Fruit fly (Drosophila melanogaster): ENCODE results near the gene CG32110.

Gene CG32110

DNA sequence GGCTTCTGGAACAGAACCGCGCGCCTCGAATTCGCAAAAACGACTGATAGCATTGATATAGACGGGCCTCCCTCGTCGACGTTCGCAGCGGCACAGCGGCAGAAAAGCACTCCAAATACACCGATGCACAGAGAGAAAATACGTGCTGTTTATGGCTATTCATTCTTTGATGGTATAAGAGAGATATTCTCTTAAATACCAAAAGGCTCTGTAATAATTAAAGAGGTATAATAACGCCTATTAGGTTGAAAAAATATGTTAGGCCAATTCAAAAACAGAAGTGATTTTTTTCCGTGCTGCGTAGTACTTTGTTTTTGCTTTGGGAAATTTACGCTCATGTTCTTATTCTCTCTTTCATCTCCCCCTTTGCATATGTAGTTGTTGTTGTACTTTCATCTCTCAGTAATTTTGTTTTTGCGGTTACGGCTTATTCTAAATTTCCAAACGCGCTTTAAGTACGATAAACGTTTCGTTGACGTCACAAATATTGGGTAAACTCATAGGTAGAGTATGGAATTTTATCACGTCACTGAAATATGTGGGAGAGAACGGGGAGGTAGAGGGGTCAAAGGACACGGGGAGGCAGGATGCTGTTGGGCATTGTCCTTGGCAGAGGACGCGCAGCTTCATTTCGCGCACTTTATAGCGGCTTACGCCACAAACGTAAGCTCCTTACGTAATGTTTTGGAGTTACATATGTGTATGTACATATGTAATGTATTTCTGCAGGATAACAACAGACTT, 34.7 kb downstream of the CG32110 start, which contains the start of gene nebu (continued):
- TF ChIP-seq Deaf1 (tag; optimal IDR thresholded peaks at IDR 0.05) (peak; percentile 86), slou (GFP tag; optimal IDR thresholded peaks at IDR 0.05) (peak; percentile 86), E2f1 (GFP tag; IDR thresholded peaks at IDR 0.05) (peak; percentile 97), Mrtf (GFP tag; IDR thresholded peaks at IDR 0.05) (peak; percentile 96), nerfin-2 (GFP tag; IDR thresholded peaks at IDR 0.05; ENCODE audit: partially characterized antibody) (no peak), eve (GFP tag; optimal IDR thresholded peaks at IDR 0.05) (peak in 1 of 2 experiments; percentile 95), CG11398 (GFP tag; optimal IDR thresholded peaks at IDR 0.05) (peak; percentile 90), CG8924 (tag; optimal IDR thresholded peaks at IDR 0.05) (peak; percentile 96), twi (tag; optimal IDR thresholded peaks at IDR 0.05) (peak; percentile 76), Dip3 (GFP tag; optimal IDR thresholded peaks at IDR 0.05) (peak; percentile 98), CG32772 (GFP tag; IDR thresholded peaks at IDR 0.05) (peak; percentile 94), CG4854 (GFP tag; optimal IDR thresholded peaks at IDR 0.05) (peak; percentile 94), CG16863 (GFP tag; optimal IDR thresholded peaks at IDR 0.05) (peak; percentile 93), CG14860 (GFP tag; IDR thresholded peaks at IDR 0.05; ENCODE audit: partially characterized antibody) (no peak), CG18011 (GFP tag; optimal IDR thresholded peaks at IDR 0.05) (peak; percentile 85), kay (GFP tag; optimal IDR thresholded peaks at IDR 0.05) (peak; percentile 94), Antp (GFP tag; optimal IDR thresholded peaks at IDR 0.05) (peak; percentile 97), CG11085 (GFP tag; IDR thresholded peaks at IDR 0.05) (no peak; the same call in 1 of the 2 replicates), vvl (GFP tag; IDR thresholded peaks at IDR 0.05) (peak; percentile 98), Ets65A (GFP tag) (peak; percentile 99), hbn (GFP tag; IDR thresholded peaks at IDR 0.05; ENCODE audit: partially characterized antibody) (no peak), CG12769 (tag; optimal IDR thresholded peaks at IDR 0.05) (peak; percentile 98), lov (optimal IDR thresholded peaks at IDR 0.05) (no peak), lov (GFP tag; IDR thresholded peaks at IDR 0.05) (peak; percentile 88), gfzf (GFP tag; optimal IDR thresholded peaks at IDR 0.05) (peak; percentile 17), Side (GFP tag; optimal IDR thresholded peaks at IDR 0.05) (peak; percentile 97), BEAF-32 (GFP tag; optimal IDR thresholded peaks at IDR 0.05) (peak; percentile 14), CG18476 (GFP tag; optimal IDR thresholded peaks at IDR 0.05) (peak; percentile 93), CG3995 (GFP tag; optimal IDR thresholded peaks at IDR 0.05) (peak; percentile 81), PHDP (tag; optimal IDR thresholded peaks at IDR 0.05) (peak; percentile 97), CG9609 (GFP tag; optimal IDR thresholded peaks at IDR 0.05) (peak; percentile 97), az2 (GFP tag; optimal IDR thresholded peaks at IDR 0.05) (peak; percentile 93), CG17359 (tag; optimal IDR thresholded peaks at IDR 0.05) (peak; percentile 95), disco-r (GFP tag; optimal IDR thresholded peaks at IDR 0.05) (peak; percentile 93), Dp (GFP tag; optimal IDR thresholded peaks at IDR 0.05) (no peak), Nf-YA (GFP tag; IDR thresholded peaks at IDR 0.05) (peak; percentile 93), CG3847 (GFP tag; IDR thresholded peaks at IDR 0.05) (peak; percentile 96), Sox102F (GFP tag; optimal IDR thresholded peaks at IDR 0.05) (peak; percentile 95), CG12299 (tag; optimal IDR thresholded peaks at IDR 0.05) (peak; percentile 93), sima (GFP tag; optimal IDR thresholded peaks at IDR 0.05) (peak; percentile 89), D (optimal IDR thresholded peaks at IDR 0.05) (no peak), D (GFP tag; optimal IDR thresholded peaks at IDR 0.05) (peak; percentile 88), CG7271 (tag; optimal IDR thresholded peaks at IDR 0.05) (peak; percentile 9), nerfin-1 (tag; optimal IDR thresholded peaks at IDR 0.05) (peak; percentile 67), CG17802 (tag; optimal IDR thresholded peaks at IDR 0.05) (peak; percentile 65), cato (GFP tag; optimal IDR thresholded peaks at IDR 0.05; ENCODE audit: borderline replicate concordance) (peak; percentile 80), al (GFP tag; IDR thresholded peaks at IDR 0.05) (peak; percentile 97; the same call in 1 of the 2 replicates), CG3163 (GFP tag; optimal IDR thresholded peaks at IDR 0.05) (peak; percentile 91), Trl (optimal IDR thresholded peaks at IDR 0.05) (peak in 1 of 2 experiments; percentile 60), Trl (GFP tag; optimal IDR thresholded peaks at IDR 0.05) (peak; percentile 96)

All from whole organism, embryonic.